Fruit fly (Drosophila melanogaster): ENCODE results near the gene CG11601.

The CG11601 gene

dm6 chr2L:285596-286023 lies 2.5 kb upstream of the CG11601 start (continued):
- TF ChIP-seq CG9437 (GFP tag; optimal IDR thresholded peaks at IDR 0.05) (peak; percentile 18), Hr39 (optimal IDR thresholded peaks at IDR 0.05) (no peak), CTCF (GFP tag; optimal IDR thresholded peaks at IDR 0.05) (peak; percentile 25), bowl (GFP tag; IDR thresholded peaks at IDR 0.05) (no peak), zf30C (GFP tag; optimal IDR thresholded peaks at IDR 0.05) (no peak), CG43689 (GFP tag; IDR thresholded peaks at IDR 0.05) (no peak), CG31365 (tag; optimal IDR thresholded peaks at IDR 0.05) (peak; percentile 91), CG2199 (GFP tag; IDR thresholded peaks at IDR 0.05) (0 out of 3 replicates have a peak, but pooled peaks have one; percentile 18), CG4854 (GFP tag; optimal IDR thresholded peaks at IDR 0.05) (no peak), TFAM (GFP tag; optimal IDR thresholded peaks at IDR 0.05) (no peak), sd (tag; optimal IDR thresholded peaks at IDR 0.05) (peak; percentile 25), Ptx1 (GFP tag; IDR thresholded peaks at IDR 0.05) (peak; percentile 45; the same call in 1 of the 2 replicates), CG15073 (GFP tag; optimal IDR thresholded peaks at IDR 0.05) (no peak), Tbp (GFP tag; optimal IDR thresholded peaks at IDR 0.05) (no peak), CG5180 (GFP tag; optimal IDR thresholded peaks at IDR 0.05) (peak; percentile 69), CG3407 (GFP tag; optimal IDR thresholded peaks at IDR 0.05) (peak; percentile 19), sob (GFP tag; IDR thresholded peaks at IDR 0.05) (peak; percentile 65; the same call in 1 of the 2 replicates), tll (GFP tag; optimal IDR thresholded peaks at IDR 0.05) (no peak), CG6765 (GFP tag; optimal IDR thresholded peaks at IDR 0.05) (no peak), HLHmδ (GFP tag; optimal IDR thresholded peaks at IDR 0.05) (peak; percentile 92), Camta (GFP tag; optimal IDR thresholded peaks at IDR 0.05) (no peak), Hsf (GFP tag; optimal IDR thresholded peaks at IDR 0.05) (peak; percentile 28), CG5953 (GFP tag; IDR thresholded peaks at IDR 0.05) (0 out of 2 replicates have a peak, but pooled peaks have one; percentile 29), hbn (GFP tag; IDR thresholded peaks at IDR 0.05; ENCODE audit: partially characterized antibody) (0 out of 2 replicates have a peak, but pooled peaks have one; percentile 15), CG4404 (GFP tag; IDR thresholded peaks at IDR 0.05) (no peak), Dll (GFP tag; IDR thresholded peaks at IDR 0.05; ENCODE audit: partially characterized antibody) (no peak), da (GFP tag; optimal IDR thresholded peaks at IDR 0.05) (peak; percentile 12), CG7963 (GFP tag; IDR thresholded peaks at IDR 0.05; ENCODE audit: partially characterized antibody) (no peak), D19A (tag; optimal IDR thresholded peaks at IDR 0.05) (peak; percentile 62), lmd (GFP tag; IDR thresholded peaks at IDR 0.05) (peak; percentile 9; the same call in 1 of the 2 replicates), ssp (GFP tag; IDR thresholded peaks at IDR 0.05) (peak; percentile 36; the same call in 1 of the 2 replicates), insv (GFP tag; optimal IDR thresholded peaks at IDR 0.05) (no peak), Drgx (GFP tag; IDR thresholded peaks at IDR 0.05) (0 out of 2 replicates have a peak, but pooled peaks have one; percentile 25), ind (GFP tag; optimal IDR thresholded peaks at IDR 0.05) (peak; percentile 35), Vsx1 (GFP tag; optimal IDR thresholded peaks at IDR 0.05) (no peak), Dad (GFP tag; optimal IDR thresholded peaks at IDR 0.05) (peak; percentile 5), MESR4 (GFP tag; optimal IDR thresholded peaks at IDR 0.05) (peak; percentile 88), peb (GFP tag; IDR thresholded peaks at IDR 0.05) (no peak), CG3847 (GFP tag; IDR thresholded peaks at IDR 0.05) (peak; percentile 52), shn (GFP tag; optimal IDR thresholded peaks at IDR 0.05) (peak; percentile 50), CG10462 (GFP tag; optimal IDR thresholded peaks at IDR 0.05) (no peak), ap (GFP tag; IDR thresholded peaks at IDR 0.05) (no peak), CG17612 (GFP tag; IDR thresholded peaks at IDR 0.05) (no peak), Sry-δ (GFP tag; optimal IDR thresholded peaks at IDR 0.05) (peak; percentile 54), ewg (GFP tag; optimal IDR thresholded peaks at IDR 0.05) (peak; percentile 19), Meics (GFP tag; optimal IDR thresholded peaks at IDR 0.05) (peak; percentile 72), dmrt11E (tag; optimal IDR thresholded peaks at IDR 0.05) (peak; percentile 18), Hr51 (GFP tag; optimal IDR thresholded peaks at IDR 0.05) (peak; percentile 47 to 56), CG17359 (tag; optimal IDR thresholded peaks at IDR 0.05) (peak; percentile 52), al (GFP tag; IDR thresholded peaks at IDR 0.05) (0 out of 2 replicates have a peak, but pooled peaks have one; percentile 33), CG31441 (GFP tag; IDR thresholded peaks at IDR 0.05) (no peak; the same call in 1 of the 2 replicates)

Data from whole organism, embryonic.